Worm (Caenorhabditis elegans) whole organism, late embryonic: ENCODE results near the gene clec-156.
A peak's percentile ranks its signal among the peaks of the same experiment; 100 is the strongest.

Experiments used
- C08G9.2 ChIP-seq: sonication (generic microtip); optimal IDR thresholded peaks from 2 replicates; lab custom pipeline; 2016; ENCODE audit warnings: mild to moderate bottlenecking, missing genetic modification characterization, moderate library complexity, missing compliant biosample characterization
- C38D4.7 ChIP-seq: fragments of 200-800 bp; sonication (Bioruptor generic); optimal IDR thresholded peaks from 2 replicates; lab custom pipeline; 2018; ENCODE audit warnings: mild to moderate bottlenecking, missing genetic modification characterization, moderate library complexity, missing compliant biosample characterization
- F13H6.1 ChIP-seq: sonication (generic microtip); optimal IDR thresholded peaks from 2 replicates; lab custom pipeline; 2016; ENCODE audit warnings: missing genetic modification characterization, missing compliant biosample characterization
- ama-1 ChIP-seq: fragments of 150-350 bp; optimal IDR thresholded peaks from 2 replicates; lab custom pipeline; 2014
- ceh-18 ChIP-seq: sonication (generic microtip); optimal IDR thresholded peaks from 2 replicates; lab custom pipeline; 2016; ENCODE audit warnings: missing genetic modification characterization, missing compliant biosample characterization
- ceh-19 ChIP-seq: fragments of 200-800 bp; sonication (Bioruptor generic); optimal IDR thresholded peaks from 2 replicates; lab custom pipeline; 2018; ENCODE audit warnings: mild to moderate bottlenecking, missing genetic modification characterization, missing compliant biosample characterization
- ceh-24 ChIP-seq: sonication (generic microtip); optimal IDR thresholded peaks from 2 replicates; lab custom pipeline; 2016; ENCODE audit warnings: mild to moderate bottlenecking, missing genetic modification characterization, missing compliant biosample characterization
- ceh-30 ChIP-seq: fragments of 150-350 bp; optimal IDR thresholded peaks from 2 replicates; lab custom pipeline; 2014; ENCODE audit warnings: missing biosample characterization, missing genetic modification characterization
- ceh-31 ChIP-seq: sonication (generic microtip); optimal IDR thresholded peaks from 2 replicates; lab custom pipeline; 2016; ENCODE audit warnings: missing genetic modification characterization, missing compliant biosample characterization
- ceh-9 ChIP-seq: sonication (generic microtip); optimal IDR thresholded peaks from 2 replicates; lab custom pipeline; 2016; ENCODE audit warnings: mild to moderate bottlenecking, missing genetic modification characterization, inconsistent platforms, missing compliant biosample characterization
- dmd-4 ChIP-seq: sonication (generic microtip); optimal IDR thresholded peaks from 2 replicates; lab custom pipeline; 2016; ENCODE audit warnings: borderline replicate concordance, missing genetic modification characterization, missing compliant biosample characterization
- dve-1 ChIP-seq: sonication (generic microtip); optimal IDR thresholded peaks from 2 replicates; lab custom pipeline; 2017; ENCODE audit warnings: antibody characterized with exemption, mild to moderate bottlenecking, missing genetic modification characterization, missing compliant biosample characterization
- elt-2 ChIP-seq: sonication (generic microtip); optimal IDR thresholded peaks from 2 replicates; lab custom pipeline; 2016; ENCODE audit warnings: missing genetic modification reagents, missing genetic modification characterization, missing compliant biosample characterization
- elt-4 ChIP-seq: sonication (generic microtip); optimal IDR thresholded peaks from 2 replicates; lab custom pipeline; 2016; ENCODE audit warnings: missing genetic modification characterization, missing compliant biosample characterization
- ets-4 ChIP-seq: sonication (generic microtip); optimal IDR thresholded peaks from 2 replicates; lab custom pipeline; 2016; ENCODE audit warnings: missing genetic modification characterization, missing compliant biosample characterization
- fkh-10 ChIP-seq: fragments of 150-350 bp; optimal IDR thresholded peaks from 2 replicates; lab custom pipeline; 2014; ENCODE audit warnings: missing biosample characterization, missing genetic modification reagents, missing genetic modification characterization
- hlh-13 ChIP-seq: fragments of 200-800 bp; sonication (Bioruptor generic); optimal IDR thresholded peaks from 2 replicates; lab custom pipeline; 2018; ENCODE audit warnings: mild to moderate bottlenecking, missing genetic modification characterization, missing compliant biosample characterization
- hlh-15 ChIP-seq: sonication (generic microtip); optimal IDR thresholded peaks from 2 replicates; lab custom pipeline; 2016; ENCODE audit warnings: missing genetic modification characterization, missing compliant biosample characterization
- hlh-30 ChIP-seq: sonication (generic microtip); optimal IDR thresholded peaks from 2 replicates; lab custom pipeline; 2017; ENCODE audit warnings: antibody characterized with exemption, missing genetic modification characterization, missing compliant biosample characterization; ENCODE audit not compliant: insufficient read depth
- hlh-8 ChIP-seq: sonication (generic microtip); optimal IDR thresholded peaks from 2 replicates; lab custom pipeline; 2016; ENCODE audit warnings: missing genotype, missing genetic modification characterization, missing compliant biosample characterization
- lim-6 ChIP-seq: sonication (generic microtip); optimal IDR thresholded peaks from 2 replicates; lab custom pipeline; 2016; ENCODE audit warnings: missing genetic modification characterization, missing compliant biosample characterization
- mec-3 ChIP-seq: sonication (generic microtip); optimal IDR thresholded peaks from 2 replicates; lab custom pipeline; 2016; ENCODE audit warnings: borderline replicate concordance, missing genetic modification characterization, missing compliant biosample characterization
- nfya-1 ChIP-seq: sonication (generic microtip); optimal IDR thresholded peaks from 2 replicates; lab custom pipeline; 2017; ENCODE audit warnings: missing genetic modification characterization, mild to moderate bottlenecking, missing compliant biosample characterization, antibody characterized with exemption, moderate library complexity
- odd-2 ChIP-seq: sonication (generic microtip); optimal IDR thresholded peaks from 2 replicates; lab custom pipeline; 2017; ENCODE audit warnings: antibody characterized with exemption, mild to moderate bottlenecking, missing genetic modification characterization, missing compliant biosample characterization
- pag-3 ChIP-seq: sonication (generic microtip); optimal IDR thresholded peaks from 2 replicates; lab custom pipeline; 2016; ENCODE audit warnings: missing compliant biosample characterization, missing genetic modification characterization, borderline replicate concordance
- pros-1 ChIP-seq: fragments of 150-350 bp; optimal IDR thresholded peaks from 2 replicates; lab custom pipeline; 2014; ENCODE audit warnings: missing biosample characterization, missing genetic modification reagents, missing genetic modification characterization
- rnt-1 ChIP-seq: sonication (generic microtip); optimal IDR thresholded peaks from 2 replicates; lab custom pipeline; 2016; ENCODE audit warnings: missing genetic modification characterization, missing compliant biosample characterization
- sox-4 ChIP-seq: sonication (generic microtip); optimal IDR thresholded peaks from 2 replicates; lab custom pipeline; 2017; ENCODE audit warnings: mild to moderate bottlenecking, missing genetic modification characterization, inconsistent platforms, missing compliant biosample characterization
- tbx-2 ChIP-seq: sonication (generic microtip); optimal IDR thresholded peaks from 2 replicates; lab custom pipeline; 2016; ENCODE audit warnings: missing genetic modification characterization, missing compliant biosample characterization
- tbx-7 ChIP-seq: sonication (generic microtip); optimal IDR thresholded peaks from 2 replicates; lab custom pipeline; 2016; ENCODE audit warnings: missing genotype, missing genetic modification characterization, missing compliant biosample characterization
- ttx-3 ChIP-seq: sonication (generic microtip); optimal IDR thresholded peaks from 2 replicates; lab custom pipeline; 2016; ENCODE audit warnings: missing genetic modification reagents, missing genetic modification characterization, missing compliant biosample characterization
- unc-42 ChIP-seq: sonication (generic microtip); optimal IDR thresholded peaks from 2 replicates; lab custom pipeline; 2016; ENCODE audit warnings: missing genotype, missing genetic modification characterization, missing compliant biosample characterization
- unc-55 ChIP-seq: sonication (generic microtip); optimal IDR thresholded peaks from 2 replicates; lab custom pipeline; 2017; ENCODE audit warnings: missing biosample characterization, missing genetic modification reagents, missing genetic modification characterization
- unc-86 ChIP-seq: sonication (generic microtip); optimal IDR thresholded peaks from 2 replicates; lab custom pipeline; 2016; ENCODE audit warnings: missing genetic modification characterization, missing compliant biosample characterization

clec-156 gene

DNA sequence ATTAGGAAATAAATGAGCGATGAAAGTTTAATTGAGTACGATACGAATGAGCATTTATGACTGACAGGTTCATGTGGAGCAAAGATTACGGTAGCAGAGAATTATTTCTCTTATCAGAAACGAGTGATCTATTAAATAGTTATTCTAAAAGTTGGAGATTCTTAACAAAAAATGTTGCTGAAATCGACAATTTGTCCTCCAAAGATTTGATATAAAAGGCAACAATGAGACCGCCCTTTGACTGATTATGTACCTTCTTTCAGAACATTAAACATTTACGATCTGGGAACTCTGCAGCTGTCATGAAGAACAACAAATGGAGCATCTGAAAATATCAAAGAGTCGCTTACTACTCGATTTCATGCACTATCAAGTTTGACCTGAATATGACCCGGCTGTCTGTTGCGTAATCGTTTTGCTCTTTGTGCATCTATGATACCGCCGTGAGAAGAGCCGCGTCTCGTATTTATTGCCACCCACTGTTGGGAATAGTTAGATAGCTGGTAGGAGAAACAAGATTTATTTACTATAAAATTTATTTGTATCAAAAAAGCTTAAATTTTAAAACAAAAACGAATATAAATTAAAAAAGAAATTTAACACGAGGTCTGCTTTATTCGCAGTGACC is 32.4 kb downstream of the clec-156 start, which contains the start of gene pal-1:
pal-1 (minus strand) TSS at position 51 of the 628 bp plus-strand sequence.
- no peak for TF ChIP-seq hlh-8
- TF ChIP-seq F13H6.1, result no peak
- no peak for TF ChIP-seq fkh-10
- no peak for TF ChIP-seq ama-1 (lab: Kevin White, UChicago)
- TF ChIP-seq elt-4 (tag; lab: Kevin White, UChicago), result no peak
- TF ChIP-seq ceh-18 (tag; lab: Kevin White, UChicago), result no peak
- TF ChIP-seq unc-42, result no peak
- no peak for TF ChIP-seq C08G9.2 (tag; lab: Kevin White, UChicago)
- no peak for TF ChIP-seq pag-3 (tag; lab: Kevin White, UChicago)
- no peak for TF ChIP-seq C38D4.7 (GFP tag; lab: Kevin White, UChicago)
- TF ChIP-seq unc-86 (tag; lab: Kevin White, UChicago), result no peak
- TF ChIP-seq mec-3 (tag; lab: Kevin White, UChicago), result no peak
- no peak for TF ChIP-seq pros-1 (tag; lab: Kevin White, UChicago)
- no peak for TF ChIP-seq nfya-1
- TF ChIP-seq odd-2, result no peak
- TF ChIP-seq, all 69 proteins: peak for 0

DNA sequence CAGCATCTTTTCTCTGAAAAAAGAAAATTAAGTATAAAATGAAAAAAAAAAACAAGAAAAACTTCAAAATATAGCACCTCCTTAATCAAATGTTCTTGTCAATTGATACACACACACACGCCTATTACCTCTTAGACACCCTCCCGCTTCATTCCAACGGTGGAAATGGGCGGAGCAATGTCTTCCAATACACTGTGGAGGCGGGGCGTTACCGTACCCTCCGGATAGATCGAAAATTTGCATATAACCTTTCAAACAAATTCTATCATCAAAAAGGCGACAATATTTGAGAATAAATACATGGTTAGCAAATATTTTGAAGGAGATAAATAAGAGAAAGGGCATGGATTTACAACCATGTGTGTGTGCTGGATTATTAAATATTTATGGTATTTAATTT is 34.0 kb downstream of the clec-156 start:
- TF ChIP-seq hlh-13 (GFP tag; lab: Kevin White, UChicago) (no peak), nfya-1 (peak; percentile 85)

DNA sequence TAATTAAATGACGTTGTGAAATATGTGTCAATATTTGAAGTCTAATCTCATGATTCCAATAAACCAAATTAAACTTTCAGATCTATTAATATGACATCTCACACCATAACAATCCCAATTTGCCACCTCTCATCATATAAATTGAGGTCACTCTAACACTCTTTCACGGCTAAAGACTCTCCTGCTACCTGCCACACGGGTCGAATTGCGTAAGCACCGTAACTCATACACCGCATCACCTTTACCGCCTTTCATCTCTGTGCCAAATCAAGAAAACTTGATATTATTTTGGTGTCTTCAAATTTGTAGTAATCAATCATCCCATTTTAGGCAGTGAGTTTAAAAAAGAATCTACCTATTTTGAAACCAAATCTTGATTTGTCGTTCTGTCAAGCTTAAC is 35.7 kb downstream of the clec-156 start:
- TF ChIP-seq ama-1 (lab: Kevin White, UChicago) (no peak), ceh-30 (tag; lab: Kevin White, UChicago) (no peak), lim-6 (tag; lab: Kevin White, UChicago) (no peak), hlh-30 (tag; lab: Kevin White, UChicago) (no peak), F13H6.1 (no peak), unc-55 (GFP tag; lab: Kevin White, UChicago) (no peak), dve-1 (tag; lab: Kevin White, UChicago) (no peak), ceh-19 (GFP tag; lab: Kevin White, UChicago) (no peak)

DNA sequence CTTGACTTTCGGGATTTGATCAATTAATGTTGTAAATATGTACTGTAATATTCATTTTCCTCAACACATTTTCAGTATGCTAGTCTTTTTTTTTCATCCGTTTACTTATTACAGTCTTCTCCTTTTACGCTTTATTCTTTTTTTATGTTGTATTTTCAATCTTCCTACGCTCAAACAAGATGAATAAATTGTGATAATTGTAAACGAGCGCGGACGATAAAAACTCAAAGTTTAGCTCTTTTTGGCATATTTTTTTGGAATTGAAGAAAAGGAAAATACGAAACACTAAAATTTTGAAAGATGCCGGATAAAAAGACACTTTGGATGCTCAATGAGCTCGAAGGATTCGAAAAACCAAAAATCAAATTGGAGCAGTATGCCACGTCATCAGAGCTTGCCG is 39.4 kb downstream of the clec-156 start, which contains the start of gene metl-5:
metl-5 (plus strand) TSS at position 301 of the 400 bp plus-strand sequence.
- TF ChIP-seq ceh-24 (tag; lab: Kevin White, UChicago) (no peak), unc-86 (tag; lab: Kevin White, UChicago) (no peak), hlh-15 (tag; lab: Kevin White, UChicago) (no peak), sox-4 (tag; lab: Kevin White, UChicago) (no peak)

DNA sequence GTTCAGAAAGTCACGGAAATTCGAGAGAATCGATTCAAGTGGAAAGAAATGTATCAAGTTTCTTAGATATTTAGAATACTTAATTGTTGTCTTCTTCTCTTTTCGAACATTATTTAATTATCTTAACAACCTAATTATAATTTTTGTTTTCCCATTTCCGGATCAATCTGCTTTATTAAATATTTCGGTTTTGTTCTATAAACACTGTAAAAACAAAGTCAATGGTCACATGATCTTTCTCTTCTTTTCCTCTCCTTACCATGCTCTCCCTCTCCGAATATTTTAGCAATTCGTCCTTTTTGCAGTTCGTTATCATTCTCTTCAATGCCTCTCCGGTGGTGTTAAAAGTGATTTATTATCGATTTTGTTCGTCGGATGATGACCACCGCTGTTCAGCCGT is 45.5 kb downstream of the clec-156 start, which contains the start of gene tag-325:
tag-325 (plus strand) TSS at position 301 of the 400 bp plus-strand sequence.
- no peak for TF ChIP-seq dmd-4 (tag; lab: Kevin White, UChicago)
- peak; percentile 15 for TF ChIP-seq hlh-30 (tag; lab: Kevin White, UChicago)
- no peak for TF ChIP-seq ama-1 (lab: Kevin White, UChicago)
- TF ChIP-seq pag-3 (tag; lab: Kevin White, UChicago), result no peak
- no peak for TF ChIP-seq sox-4 (tag; lab: Kevin White, UChicago)
- TF ChIP-seq tbx-7 (tag; lab: Kevin White, UChicago), result no peak

DNA sequence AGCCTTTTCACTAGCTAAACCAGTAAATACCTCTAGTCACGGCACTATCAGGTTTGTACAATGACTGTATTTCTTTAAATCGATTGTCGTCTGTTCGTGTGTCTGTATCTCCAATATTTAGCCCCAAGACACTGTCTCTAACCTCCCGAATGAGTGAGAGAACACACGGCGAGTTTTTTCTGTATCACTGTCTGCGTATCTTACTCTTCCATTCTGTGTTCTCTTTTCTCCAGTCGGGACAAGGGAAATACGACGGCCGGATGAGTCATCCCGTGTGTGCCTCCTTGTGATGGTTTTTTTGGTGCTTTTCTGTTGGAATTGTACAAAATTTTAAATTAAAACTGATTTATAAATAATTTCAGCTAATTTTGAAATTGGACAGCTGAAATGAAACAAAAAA is 46.0 kb downstream of the clec-156 start:
- TF ChIP-seq rnt-1 (no peak), hlh-30 (tag; lab: Kevin White, UChicago) (peak; percentile 20), elt-2 (tag; lab: Kevin White, UChicago) (peak; percentile 16), ttx-3 (tag; lab: Kevin White, UChicago) (no peak), tbx-2 (peak; percentile 19), ceh-9 (no peak), nfya-1 (peak; percentile 45), ets-4 (peak; percentile 48), ceh-31 (peak; percentile 26)
